Worm (Caenorhabditis elegans) whole organism, L4 larva: ENCODE data around the gene morc-1.

Experiments used
- ceh-44 ChIP-seq: fragments of 200-800 bp; sonication (Bioruptor generic); IDR thresholded peaks from 2 replicates; pipeline ENCODE4 v1.3.6; 2022; ENCODE audit warnings: missing genetic modification reagents, missing genetic modification characterization, missing compliant biosample characterization
- ces-1 ChIP-seq: fragments of 150-350 bp; sonication (generic microtip); optimal IDR thresholded peaks from 4 replicates; lab custom pipeline; 2014; ENCODE audit warnings: missing biosample characterization, missing genetic modification reagents, missing genetic modification characterization
- dpl-1 ChIP-seq: fragments of 150-350 bp; optimal IDR thresholded peaks from 2 replicates; lab custom pipeline; 2014; ENCODE audit warnings: missing biosample characterization, missing genetic modification reagents, missing genetic modification characterization
- hlh-11 ChIP-seq: fragments of 200-800 bp; sonication (Bioruptor generic); optimal IDR thresholded peaks from 2 replicates; lab custom pipeline; 2018; ENCODE audit warnings: mild to moderate bottlenecking, missing genetic modification characterization, missing compliant biosample characterization
- hmg-1.1 ChIP-seq: fragments of 200-800 bp; sonication (Bioruptor generic); IDR thresholded peaks from 2 replicates; pipeline ENCODE4 v1.3.6; 2022; ENCODE audit warnings: missing genetic modification reagents, missing genetic modification characterization, missing compliant biosample characterization
- lin-13 ChIP-seq: fragments of 150-350 bp; optimal IDR thresholded peaks from 2 replicates; lab custom pipeline; 2014; ENCODE audit warnings: missing biosample characterization, missing genetic modification reagents, missing genetic modification characterization
- lir-3 ChIP-seq: sonication (generic microtip); optimal IDR thresholded peaks from 2 replicates; lab custom pipeline; 2016; ENCODE audit warnings: mild to moderate bottlenecking, missing genetic modification characterization, missing compliant biosample characterization
- mes-2 ChIP-seq: sonication (generic microtip); optimal IDR thresholded peaks from 2 replicates; lab custom pipeline; 2016; ENCODE audit warnings: missing genotype, mild to moderate bottlenecking, missing genetic modification characterization, missing compliant biosample characterization; ENCODE audit not compliant: poor library complexity, severe bottlenecking
- nhr-237 ChIP-seq: sonication (generic microtip); optimal IDR thresholded peaks from 2 replicates; lab custom pipeline; 2017; ENCODE audit warnings: missing biosample characterization, missing genetic modification characterization
- pqm-1 ChIP-seq: sonication (generic microtip); optimal IDR thresholded peaks from 2 replicates; lab custom pipeline; 2017; ENCODE audit warnings: missing biosample characterization, missing genetic modification characterization
- saeg-2 ChIP-seq: fragments of 200-800 bp; sonication (Bioruptor generic); IDR thresholded peaks from 2 replicates; pipeline ENCODE4 v1.3.6; 2022; ENCODE audit warnings: missing genetic modification reagents, missing genetic modification characterization, missing compliant biosample characterization
- unc-62 ChIP-seq, 3 experiments: fragments of 150-350 bp in 1 of 3; sonication (generic microtip); optimal IDR thresholded peaks in 2 of 3; peaks in 1 of 3; 1 replicate in 1 of 3; 2 replicates in 2 of 3; lab custom pipeline; 2014 to 2017; ENCODE audit warnings: missing biosample characterization in 3 of 3, missing genetic modification characterization in 3 of 3, missing genetic modification reagents in 3 of 3, missing genotype in 1 of 3

DNA sequence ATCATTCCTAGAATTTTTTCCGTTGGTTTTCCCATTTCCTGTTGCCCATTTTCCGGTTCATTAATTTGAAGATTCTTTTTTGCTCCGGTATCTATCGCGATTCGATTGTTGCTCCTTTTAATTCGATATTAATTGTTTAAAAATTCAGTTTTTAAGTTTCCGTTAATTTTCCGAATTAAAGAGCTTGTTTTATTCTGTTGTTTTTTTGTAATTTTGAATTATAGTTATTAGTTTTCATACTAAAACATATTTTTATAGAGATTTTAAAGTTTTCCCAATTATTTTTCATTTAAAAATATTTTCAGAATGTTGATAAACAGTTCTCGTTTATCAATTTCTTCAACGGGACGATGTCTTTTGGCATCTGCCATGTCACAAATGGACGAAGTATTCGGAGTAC is 27.6 kb upstream of the morc-1 start, which contains the start of gene mrps-26:
- TF ChIP-seq pqm-1 (tag; lab: Kevin White, UChicago) (no peak), ces-1 (no peak), lin-13 (GFP tag; lab: Kevin White, UChicago) (no peak), hmg-1.1 (GFP tag; lab: Robert Waterston, UW) (no peak), lir-3 (tag; lab: Kevin White, UChicago) (no peak), ceh-44 (GFP tag; lab: Robert Waterston, UW) (no peak), hlh-11 (tag; lab: Kevin White, UChicago) (no peak), dpl-1 (GFP tag; lab: Kevin White, UChicago) (no peak), mes-2 (no peak), unc-62 (GFP tag; optimal IDR thresholded peaks at IDR 0.05 in 1 of 2; lab: Kevin White, UChicago) (no peak), unc-62 (tag; optimal IDR thresholded peaks at IDR 0.05; lab: Kevin White, UChicago) (no peak), nhr-237 (no peak), saeg-2 (GFP tag; lab: Robert Waterston, UW) (no peak)
